Worm (Caenorhabditis elegans) whole organism, L2 larva: ENCODE results near the gene H24K24.2.

Source experiments
- C34F6.9 ChIP-seq: fragments of 150-350 bp; optimal IDR thresholded peaks from 2 replicates; lab custom pipeline; 2014; ENCODE audit warnings: missing biosample characterization, missing genetic modification characterization
- F13H6.1 ChIP-seq: sonication (generic microtip); optimal IDR thresholded peaks from 2 replicates; lab custom pipeline; 2016; ENCODE audit warnings: missing genetic modification characterization, missing compliant biosample characterization
- Y55F3AM.14 ChIP-seq: fragments of 200-800 bp; sonication (Bioruptor generic); optimal IDR thresholded peaks from 2 replicates; lab custom pipeline; 2018; ENCODE audit warnings: mild to moderate bottlenecking, missing genetic modification characterization, missing compliant biosample characterization
- ZK546.5 ChIP-seq: sonication (generic microtip); optimal IDR thresholded peaks from 2 replicates; lab custom pipeline; 2017; ENCODE audit warnings: missing biosample characterization, missing genetic modification characterization
- alr-1 ChIP-seq: fragments of 150-350 bp; optimal IDR thresholded peaks from 2 replicates; lab custom pipeline; 2014; ENCODE audit warnings: missing biosample characterization, missing genetic modification characterization
- aly-2 ChIP-seq: fragments of 150-350 bp; optimal IDR thresholded peaks from 2 replicates; lab custom pipeline; 2014; ENCODE audit warnings: missing biosample characterization, missing genetic modification characterization
- blmp-1 ChIP-seq: sonication (generic microtip); optimal IDR thresholded peaks from 2 replicates; lab custom pipeline; 2017; ENCODE audit warnings: missing genetic modification characterization, mild to moderate bottlenecking, missing compliant biosample characterization, antibody characterized with exemption, moderate library complexity; ENCODE audit not compliant: insufficient read depth
- ceh-16 ChIP-seq: fragments of 150-350 bp; optimal IDR thresholded peaks from 2 replicates; lab custom pipeline; 2014; ENCODE audit warnings: missing biosample characterization, missing genetic modification characterization
- ceh-82 ChIP-seq: fragments of 150-350 bp; optimal IDR thresholded peaks from 2 replicates; lab custom pipeline; 2014; ENCODE audit warnings: missing biosample characterization, missing genetic modification characterization
- crh-2 ChIP-seq: sonication (generic microtip); optimal IDR thresholded peaks from 2 replicates; lab custom pipeline; 2017; ENCODE audit warnings: missing biosample characterization, missing genetic modification characterization
- dmd-4 ChIP-seq: sonication (generic microtip); optimal IDR thresholded peaks from 2 replicates; lab custom pipeline; 2017; ENCODE audit warnings: missing biosample characterization, missing genetic modification characterization
- egl-27 ChIP-seq: sonication (generic microtip); optimal IDR thresholded peaks from 3 replicates; lab custom pipeline; 2017; ENCODE audit warnings: missing biosample characterization, missing genetic modification reagents, missing genetic modification characterization
- elt-1 ChIP-seq: fragments of 150-350 bp; optimal IDR thresholded peaks from 2 replicates; lab custom pipeline; 2014; ENCODE audit warnings: missing biosample characterization, missing genetic modification characterization
- elt-3 ChIP-seq: sonication (generic microtip); optimal IDR thresholded peaks from 2 replicates; lab custom pipeline; 2017; ENCODE audit warnings: missing biosample characterization, missing genetic modification characterization
- gmeb-1 ChIP-seq: fragments of 150-350 bp; optimal IDR thresholded peaks from 2 replicates; lab custom pipeline; 2014; ENCODE audit warnings: missing biosample characterization, missing genetic modification characterization
- lin-11 ChIP-seq: fragments of 150-350 bp; sonication (generic microtip); optimal IDR thresholded peaks from 2 replicates; lab custom pipeline; 2014; ENCODE audit warnings: missing biosample characterization, missing genetic modification characterization, inconsistent platforms, mixed read lengths
- lin-13 ChIP-seq: fragments of 150-350 bp; optimal IDR thresholded peaks from 2 replicates; lab custom pipeline; 2014; ENCODE audit warnings: missing biosample characterization, missing genetic modification reagents, missing genetic modification characterization
- lin-39 ChIP-seq: fragments of 150-350 bp; optimal IDR thresholded peaks from 2 replicates; lab custom pipeline; 2014; ENCODE audit warnings: missing biosample characterization, missing genetic modification reagents, missing genetic modification characterization
- lsy-2 ChIP-seq, 2 experiments: fragments of 150-350 bp in 1 of 2; sonication (generic microtip) in 1 of 2; optimal IDR thresholded peaks; 2 replicates each; lab custom pipeline; 2014 to 2017; ENCODE audit warnings: missing biosample characterization in 2 of 2, missing genetic modification characterization in 2 of 2
- mbf-1 ChIP-seq: sonication (generic microtip); optimal IDR thresholded peaks from 2 replicates; lab custom pipeline; 2017; ENCODE audit warnings: missing biosample characterization, missing genetic modification characterization
- mdl-1 ChIP-seq, 2 experiments: fragments of 150-350 bp in 1 of 2; sonication (generic microtip) in 1 of 2; optimal IDR thresholded peaks; 2 replicates each; lab custom pipeline; 2017; ENCODE audit warnings: missing biosample characterization in 2 of 2, missing genetic modification characterization in 2 of 2
- nhr-10 ChIP-seq: sonication (generic microtip); optimal IDR thresholded peaks from 2 replicates; lab custom pipeline; 2017; ENCODE audit warnings: missing biosample characterization, missing genetic modification characterization
- nhr-11 ChIP-seq: fragments of 150-350 bp; optimal IDR thresholded peaks from 2 replicates; lab custom pipeline; 2014; ENCODE audit warnings: missing biosample characterization, missing genetic modification characterization
- nhr-12 ChIP-seq: fragments of 150-350 bp; optimal IDR thresholded peaks from 2 replicates; lab custom pipeline; 2014; ENCODE audit warnings: missing biosample characterization, missing genetic modification characterization
- nhr-21 ChIP-seq: fragments of 150-350 bp; optimal IDR thresholded peaks from 2 replicates; lab custom pipeline; 2014; ENCODE audit warnings: missing biosample characterization, missing genetic modification characterization
- nhr-23 ChIP-seq: fragments of 150-350 bp; optimal IDR thresholded peaks from 2 replicates; lab custom pipeline; 2014; ENCODE audit warnings: missing biosample characterization, missing genetic modification reagents, missing genetic modification characterization
- nhr-237 ChIP-seq: fragments of 150-350 bp; optimal IDR thresholded peaks from 2 replicates; lab custom pipeline; 2014; ENCODE audit warnings: missing biosample characterization, missing genetic modification characterization
- nhr-25 ChIP-seq: fragments of 150-350 bp; sonication (generic microtip); optimal IDR thresholded peaks from 3 replicates; lab custom pipeline; 2014; ENCODE audit warnings: missing biosample characterization, missing genetic modification characterization
- nhr-77 ChIP-seq: fragments of 150-350 bp; optimal IDR thresholded peaks from 2 replicates; lab custom pipeline; 2014; ENCODE audit warnings: missing biosample characterization, missing genetic modification characterization
- sem-4 ChIP-seq: fragments of 150-350 bp; optimal IDR thresholded peaks from 2 replicates; lab custom pipeline; 2014; ENCODE audit warnings: missing biosample characterization, missing genetic modification reagents, missing genetic modification characterization
- sma-3 ChIP-seq: sonication (generic microtip); optimal IDR thresholded peaks from 2 replicates; lab custom pipeline; 2016; ENCODE audit warnings: missing genetic modification reagents, missing genetic modification characterization, missing compliant biosample characterization
- sma-9 ChIP-seq, 2 experiments: fragments of 150-350 bp in 1 of 2; sonication (generic microtip) in 1 of 2; optimal IDR thresholded peaks; 2 replicates each; lab custom pipeline; 2014 to 2016; ENCODE audit warnings: missing genetic modification characterization in 2 of 2, mild to moderate bottlenecking in 1 of 2, missing biosample characterization in 1 of 2, missing compliant biosample characterization in 1 of 2, missing genetic modification reagents in 1 of 2, moderate library complexity in 1 of 2
- unc-55 ChIP-seq: fragments of 150-350 bp; sonication (generic microtip); optimal IDR thresholded peaks from 3 replicates; lab custom pipeline; 2014; ENCODE audit warnings: missing biosample characterization, missing genetic modification reagents, missing genetic modification characterization
- unc-62 ChIP-seq: fragments of 150-350 bp; optimal IDR thresholded peaks from 2 replicates; lab custom pipeline; 2014; ENCODE audit warnings: missing biosample characterization, missing genetic modification reagents, missing genetic modification characterization
- zag-1 ChIP-seq: fragments of 150-350 bp; optimal IDR thresholded peaks from 2 replicates; lab custom pipeline; 2014; ENCODE audit warnings: missing biosample characterization, missing genetic modification characterization
- ztf-1 ChIP-seq: fragments of 200-800 bp; sonication (Bioruptor generic); conservative IDR thresholded peaks from 2 replicates; pipeline ENCODE4 v1.3.6; 2022; ENCODE audit warnings: missing genetic modification characterization, missing compliant biosample characterization
- ztf-11 ChIP-seq: sonication (generic microtip); optimal IDR thresholded peaks from 2 replicates; lab custom pipeline; 2017; ENCODE audit warnings: missing biosample characterization, missing genetic modification characterization
- ztf-4 ChIP-seq: fragments of 150-350 bp; optimal IDR thresholded peaks from 2 replicates; lab custom pipeline; 2014; ENCODE audit warnings: missing biosample characterization, missing genetic modification characterization

Gene H24K24.2

ce11 chrV:911474-911873 lies 6.1 kb upstream of the H24K24.2 start, which contains the start of gene adh-5:
Gene adh-5, plus strand, starts transcription at chrV:911774.
- TF ChIP-seq unc-62 (GFP tag; lab: Kevin White, UChicago) (no peak), alr-1 (tag; lab: Kevin White, UChicago) (no peak), blmp-1 (no peak), sem-4 (no peak), nhr-23 (tag; lab: Kevin White, UChicago) (no peak), mbf-1 (tag; lab: Kevin White, UChicago) (no peak), nhr-77 (tag; lab: Kevin White, UChicago) (no peak), nhr-10 (tag; lab: Kevin White, UChicago) (no peak), elt-1 (tag; lab: Kevin White, UChicago) (no peak), ztf-4 (no peak), egl-27 (no peak), sma-3 (GFP tag; lab: Kevin White, UChicago) (no peak), lin-11 (tag; lab: Kevin White, UChicago) (no peak), dmd-4 (no peak), nhr-11 (no peak), nhr-237 (tag; lab: Kevin White, UChicago) (no peak), nhr-12 (tag; lab: Kevin White, UChicago) (no peak), lin-39 (tag; lab: Kevin White, UChicago) (no peak), aly-2 (tag; lab: Kevin White, UChicago) (no peak)

ce11 chrV:915716-916115 lies 1.9 kb upstream of the H24K24.2 start:
- TF ChIP-seq unc-62 (GFP tag; lab: Kevin White, UChicago): no peak
- TF ChIP-seq sma-3 (GFP tag; lab: Kevin White, UChicago): no peak
- TF ChIP-seq ztf-4: no peak
- no peak for TF ChIP-seq lsy-2 (tag; optimal IDR thresholded peaks at IDR 0.05; lab: Kevin White, UChicago)
- TF ChIP-seq nhr-77 (tag; lab: Kevin White, UChicago): no peak
- TF ChIP-seq nhr-21: no peak
- no peak for TF ChIP-seq ztf-1
- no peak for TF ChIP-seq mbf-1 (tag; lab: Kevin White, UChicago)
- TF ChIP-seq nhr-12 (tag; lab: Kevin White, UChicago): no peak

ce11 chrV:939341-939740 lies 21.8 kb downstream of the H24K24.2 start:
- TF ChIP-seq C34F6.9: no peak
- no peak for TF ChIP-seq nhr-10 (tag; lab: Kevin White, UChicago)
- TF ChIP-seq ZK546.5: no peak
- TF ChIP-seq crh-2: no peak
- TF ChIP-seq Y55F3AM.14: no peak
- no peak for TF ChIP-seq mdl-1 (tag; optimal IDR thresholded peaks at IDR 0.05; lab: Kevin White, UChicago)
- TF ChIP-seq blmp-1: no peak
- no peak for TF ChIP-seq nhr-11
- TF ChIP-seq nhr-237 (tag; lab: Kevin White, UChicago): no peak
- TF ChIP-seq ceh-16: no peak
- no peak for TF ChIP-seq zag-1
- TF ChIP-seq ztf-11 (tag; lab: Kevin White, UChicago): no peak

- TF ChIP-seq nhr-10 (tag; lab: Kevin White, UChicago): no peak
- TF ChIP-seq lin-13 (GFP tag; lab: Kevin White, UChicago): no peak
- TF ChIP-seq sem-4: no peak
- no peak for TF ChIP-seq alr-1 (tag; lab: Kevin White, UChicago)
- TF ChIP-seq ceh-82 (tag; lab: Kevin White, UChicago): no peak
- TF ChIP-seq ceh-16: no peak
- TF ChIP-seq nhr-25 (tag; lab: Kevin White, UChicago): no peak
- TF ChIP-seq sma-3 (GFP tag; lab: Kevin White, UChicago): no peak
- no peak for TF ChIP-seq blmp-1
- TF ChIP-seq gmeb-1: no peak
- no peak for TF ChIP-seq aly-2 (tag; lab: Kevin White, UChicago)
- TF ChIP-seq egl-27: no peak
- TF ChIP-seq dmd-4: no peak
- no peak for TF ChIP-seq lin-39 (tag; lab: Kevin White, UChicago)
- TF ChIP-seq ztf-1: no peak
- no peak for TF ChIP-seq unc-62 (GFP tag; lab: Kevin White, UChicago)
- no peak for TF ChIP-seq F13H6.1 (tag; lab: Kevin White, UChicago)
- TF ChIP-seq unc-55 (GFP tag; lab: Kevin White, UChicago): no peak
- TF ChIP-seq, all 48 proteins: peak for 0
These were observed 25.0 kb downstream of the H24K24.2 start for ce11 chrV:942556-942955.

ce11 chrV:945144-945543 lies 27.6 kb downstream of the H24K24.2 start, which contains the start of gene Y50D4C.3:
Gene Y50D4C.3, minus strand, starts transcription at chrV:945244.
- TF ChIP-seq dmd-4 (no peak), nhr-21 (no peak), sem-4 (no peak), nhr-12 (tag; lab: Kevin White, UChicago) (no peak), sma-3 (GFP tag; lab: Kevin White, UChicago) (no peak), elt-3 (tag; lab: Kevin White, UChicago) (no peak), zag-1 (no peak), nhr-25 (tag; lab: Kevin White, UChicago) (no peak), nhr-237 (tag; lab: Kevin White, UChicago) (no peak), Y55F3AM.14 (no peak), ceh-16 (no peak), sma-9 (GFP tag; optimal IDR thresholded peaks at IDR 0.05; lab: Kevin White, UChicago) (no peak), sma-9 (tag; optimal IDR thresholded peaks at IDR 0.05; lab: Kevin White, UChicago) (no peak)
- TF ChIP-seq, all 48 proteins: peak for 0
